Fruit fly (Drosophila melanogaster) whole organism, embryonic: ENCODE results near the gene CG42820.

Source experiments
- ATbp ChIP-seq: fragments of 200-800 bp; sonication (Bioruptor generic); optimal IDR thresholded peaks from 2 replicates; lab custom pipeline; 2017; ENCODE audit warnings: missing biosample characterization, mild to moderate bottlenecking, missing genetic modification characterization, missing genetic modification reagents
- CG10565 ChIP-seq: fragments of 200-800 bp; sonication (Bioruptor generic); optimal IDR thresholded peaks from 3 replicates; lab custom pipeline; 2016; ENCODE audit warnings: missing biosample characterization, mild to moderate bottlenecking, missing genetic modification characterization
- CG10959 ChIP-seq: fragments of 200-800 bp; sonication (Bioruptor generic); IDR thresholded peaks from 2 replicates; pipeline ENCODE4 v1.3.6; 2022; ENCODE audit warnings: missing biosample characterization, missing genetic modification characterization
- CG11560 ChIP-seq: fragments of 200-800 bp; sonication (Bioruptor generic); IDR thresholded peaks from 3 replicates; pipeline ENCODE4 v1.3.6; 2022; ENCODE audit warnings: missing biosample characterization, missing genetic modification characterization
- CG12104 ChIP-seq: fragments of 200-800 bp; sonication (Bioruptor generic); optimal IDR thresholded peaks from 3 replicates; lab custom pipeline; 2016; ENCODE audit warnings: missing biosample characterization, missing genetic modification characterization
- CG15073 ChIP-seq: fragments of 200-800 bp; sonication (Bioruptor generic); optimal IDR thresholded peaks from 2 replicates; lab custom pipeline; 2016; ENCODE audit warnings: missing biosample characterization, missing genetic modification characterization
- CG15601 ChIP-seq: fragments of 200-800 bp; sonication (Bioruptor generic); optimal IDR thresholded peaks from 3 replicates; lab custom pipeline; 2019; ENCODE audit warnings: missing biosample characterization, mild to moderate bottlenecking, missing genetic modification characterization, moderate library complexity
- CG17568 ChIP-seq: fragments of 200-800 bp; sonication (Bioruptor generic); optimal IDR thresholded peaks from 2 replicates; lab custom pipeline; 2018; ENCODE audit warnings: missing biosample characterization, mild to moderate bottlenecking, missing genetic modification characterization, moderate library complexity
- CG17612 ChIP-seq: fragments of 200-800 bp; sonication (Bioruptor generic); IDR thresholded peaks from 2 replicates; pipeline ENCODE4 v1.3.6; 2022; ENCODE audit warnings: missing biosample characterization, missing genetic modification characterization
- CG17829 ChIP-seq: fragments of 200-800 bp; optimal IDR thresholded peaks from 2 replicates; lab custom pipeline; 2019; ENCODE audit warnings: missing biosample characterization, mild to moderate bottlenecking, missing genetic modification characterization, moderate library complexity
- CG17912 ChIP-seq: fragments of 200-800 bp; sonication (Bioruptor generic); optimal IDR thresholded peaks from 2 replicates; lab custom pipeline; 2018; ENCODE audit warnings: missing biosample characterization, mild to moderate bottlenecking, missing genetic modification characterization
- CG1792 ChIP-seq: fragments of 200-800 bp; sonication (Bioruptor generic); optimal IDR thresholded peaks from 2 replicates; lab custom pipeline; 2016; ENCODE audit warnings: missing biosample characterization, missing genetic modification characterization
- CG18619 ChIP-seq: fragments of 200-800 bp; sonication (Bioruptor generic); optimal IDR thresholded peaks from 3 replicates; lab custom pipeline; 2017; ENCODE audit warnings: missing biosample characterization, mild to moderate bottlenecking, missing genetic modification characterization
- CG2129 ChIP-seq: fragments of 200-800 bp; sonication (Bioruptor generic); IDR thresholded peaks from 2 replicates; pipeline ENCODE4 v1.3.6; 2022; ENCODE audit warnings: missing biosample characterization, missing genetic modification characterization; ENCODE audit not compliant: partially characterized antibody
- CG30020 ChIP-seq: fragments of 200-800 bp; optimal IDR thresholded peaks from 2 replicates; lab custom pipeline; 2019; ENCODE audit warnings: missing biosample characterization, mild to moderate bottlenecking, missing genetic modification characterization, moderate library complexity
- CG3065 ChIP-seq: fragments of 200-800 bp; sonication (Bioruptor generic); optimal IDR thresholded peaks from 2 replicates; lab custom pipeline; 2016; ENCODE audit warnings: missing biosample characterization, missing genetic modification characterization
- CG31224 ChIP-seq: fragments of 200-800 bp; sonication (Bioruptor generic); IDR thresholded peaks from 2 replicates; pipeline ENCODE4 v1.3.6; 2022; ENCODE audit warnings: missing biosample characterization, missing genetic modification characterization
- CG4282 ChIP-seq: fragments of 200-800 bp; sonication (Bioruptor generic); optimal IDR thresholded peaks from 2 replicates; lab custom pipeline; 2016; ENCODE audit warnings: missing biosample characterization, missing genetic modification characterization
- CG4328 ChIP-seq: fragments of 200-800 bp; sonication (Bioruptor generic); optimal IDR thresholded peaks from 3 replicates; lab custom pipeline; 2017; ENCODE audit warnings: missing biosample characterization, missing genetic modification reagents, missing genetic modification characterization
- CG4360 ChIP-seq: fragments of 200-800 bp; sonication (Bioruptor generic); IDR thresholded peaks from 2 replicates; pipeline ENCODE4 v1.3.6; 2022; ENCODE audit warnings: missing biosample characterization, missing genetic modification characterization
- CG4854 ChIP-seq: fragments of 200-800 bp; sonication (Bioruptor generic); optimal IDR thresholded peaks from 2 replicates; lab custom pipeline; 2016; ENCODE audit warnings: missing biosample characterization, missing genetic modification characterization, inconsistent platforms
- CG5953 ChIP-seq: fragments of 200-800 bp; sonication (Bioruptor generic); IDR thresholded peaks from 2 replicates; pipeline ENCODE4 v1.3.6; 2022; ENCODE audit warnings: missing biosample characterization, missing genetic modification characterization
- CG6689 ChIP-seq: fragments of 200-800 bp; sonication (Bioruptor generic); IDR thresholded peaks from 2 replicates; pipeline ENCODE4 v1.3.6; 2022; ENCODE audit warnings: missing biosample characterization, missing genetic modification characterization
- CG8290 ChIP-seq, 3 experiments: fragments of 200-800 bp; sonication (Bioruptor generic); optimal IDR thresholded peaks; 2 replicates each; lab custom pipeline; 2016 to 2019; ENCODE audit warnings: missing biosample characterization in 3 of 3, missing genetic modification characterization in 3 of 3, mild to moderate bottlenecking in 2 of 3, moderate library complexity in 1 of 3
- CG8478 ChIP-seq: fragments of >200 bp; optimal IDR thresholded peaks from 2 replicates; lab custom pipeline; 2018
- CG9609 ChIP-seq: fragments of 200-800 bp; sonication (Bioruptor generic); optimal IDR thresholded peaks from 3 replicates; lab custom pipeline; 2016; ENCODE audit warnings: missing biosample characterization, missing genetic modification characterization
- CkIIα-i1 ChIP-seq: fragments of 200-800 bp; sonication (Bioruptor generic); IDR thresholded peaks from 2 replicates; pipeline ENCODE4 v1.3.6; 2022; ENCODE audit warnings: missing biosample characterization, missing genetic modification characterization
- D ChIP-seq, 2 experiments: fragments of 200-800 bp in 1 of 2; fragments of >200 bp in 1 of 2; sonication (Bioruptor generic) in 1 of 2; optimal IDR thresholded peaks; 2 replicates in 1 of 2; 3 replicates in 1 of 2; lab custom pipeline; 2017; ENCODE audit warnings: mild to moderate bottlenecking in 1 of 2, missing biosample characterization in 1 of 2, missing genetic modification characterization in 1 of 2, missing genetic modification reagents in 1 of 2
- Dll ChIP-seq: fragments of 200-800 bp; sonication (Bioruptor generic); IDR thresholded peaks from 4 replicates; pipeline ENCODE4 v1.3.6; 2022; ENCODE audit warnings: missing biosample characterization, missing genetic modification characterization; ENCODE audit not compliant: partially characterized antibody
- Dref ChIP-seq: fragments of 200-800 bp; sonication (Bioruptor generic); IDR thresholded peaks from 2 replicates; pipeline ENCODE4 v1.3.6; 2022; ENCODE audit warnings: missing biosample characterization, missing genetic modification characterization
- Gsc ChIP-seq: fragments of 200-800 bp; sonication (Bioruptor generic); IDR thresholded peaks from 2 replicates; pipeline ENCODE4 v1.3.6; 2022; ENCODE audit warnings: missing biosample characterization, missing genetic modification characterization
- Gug ChIP-seq: fragments of 200-800 bp; sonication (Bioruptor generic); IDR thresholded peaks from 4 replicates; pipeline ENCODE4 v1.3.6; 2022; ENCODE audit warnings: missing biosample characterization, missing genetic modification characterization
- NfI ChIP-seq: fragments of 200-800 bp; sonication (Bioruptor generic); optimal IDR thresholded peaks from 3 replicates; lab custom pipeline; 2018; ENCODE audit warnings: missing biosample characterization, mild to moderate bottlenecking, missing genetic modification characterization, moderate library complexity
- Rfx ChIP-seq: fragments of 200-800 bp; sonication (Bioruptor generic); IDR thresholded peaks from 2 replicates; pipeline ENCODE4 v1.3.6; 2022; ENCODE audit warnings: missing biosample characterization, missing genetic modification characterization
- Trl ChIP-seq, 3 experiments: fragments of >200 bp in 2 of 3; fragments of 200-800 bp in 1 of 3; sonication (Bioruptor generic) in 1 of 3; optimal IDR thresholded peaks; 2 replicates in 1 of 3; 3 replicates in 2 of 3; lab custom pipeline; 2016 to 2017; ENCODE audit warnings: missing biosample characterization in 1 of 3, missing genetic modification characterization in 1 of 3
- ap ChIP-seq: fragments of 200-800 bp; sonication (Bioruptor generic); IDR thresholded peaks from 2 replicates; pipeline ENCODE4 v1.3.6; 2022; ENCODE audit warnings: missing biosample characterization, missing genetic modification characterization
- bowl ChIP-seq: fragments of 200-800 bp; sonication (Bioruptor generic); IDR thresholded peaks from 2 replicates; pipeline ENCODE4 v1.3.6; 2022; ENCODE audit warnings: missing biosample characterization, missing genetic modification characterization
- crp ChIP-seq, 2 experiments: fragments of 200-800 bp; sonication (Bioruptor generic); optimal IDR thresholded peaks; 2 replicates in 1 of 2; 3 replicates in 1 of 2; lab custom pipeline; 2017; ENCODE audit warnings: missing biosample characterization in 2 of 2, missing genetic modification characterization in 2 of 2, mild to moderate bottlenecking in 1 of 2, moderate library complexity in 1 of 2
- da ChIP-seq: fragments of 200-800 bp; sonication (Bioruptor generic); optimal IDR thresholded peaks from 2 replicates; lab custom pipeline; 2016; ENCODE audit warnings: missing biosample characterization, missing genetic modification characterization
- esg ChIP-seq: fragments of 200-800 bp; sonication (Bioruptor generic); conservative IDR thresholded peaks from 2 replicates; pipeline ENCODE4 v1.3.6; 2022; ENCODE audit warnings: missing biosample characterization, missing genetic modification characterization
- kah ChIP-seq: fragments of 200-800 bp; sonication (Bioruptor generic); optimal IDR thresholded peaks from 2 replicates; lab custom pipeline; 2018; ENCODE audit warnings: missing biosample characterization, mild to moderate bottlenecking, missing genetic modification characterization
- kay ChIP-seq: fragments of 200-800 bp; sonication (Bioruptor generic); optimal IDR thresholded peaks from 2 replicates; lab custom pipeline; 2016; ENCODE audit warnings: missing biosample characterization, missing genetic modification characterization
- mirr ChIP-seq: fragments of 200-800 bp; sonication (Bioruptor generic); optimal IDR thresholded peaks from 3 replicates; lab custom pipeline; 2018; ENCODE audit warnings: missing biosample characterization, mild to moderate bottlenecking, missing genetic modification characterization
- mld ChIP-seq: fragments of 200-800 bp; sonication (Bioruptor generic); IDR thresholded peaks from 3 replicates; pipeline ENCODE4 v1.3.6; 2022; ENCODE audit warnings: missing biosample characterization, missing genetic modification characterization; ENCODE audit not compliant: partially characterized antibody
- sc ChIP-seq, 3 experiments: fragments of >200 bp in 2 of 3; fragments of 200-800 bp in 1 of 3; sonication (Bioruptor generic) in 1 of 3; optimal IDR thresholded peaks; 2 replicates in 2 of 3; 3 replicates in 1 of 3; lab custom pipeline; 2017; ENCODE audit warnings: mild to moderate bottlenecking in 1 of 3, missing biosample characterization in 1 of 3, missing genetic modification characterization in 1 of 3, missing genetic modification reagents in 1 of 3
- so ChIP-seq: fragments of 200-800 bp; sonication (Bioruptor generic); IDR thresholded peaks from 3 replicates; pipeline ENCODE4 v1.3.6; 2022; ENCODE audit warnings: missing biosample characterization, missing genetic modification characterization
- tna ChIP-seq: fragments of 200-800 bp; sonication (Bioruptor generic); IDR thresholded peaks from 2 replicates; pipeline ENCODE4 v1.3.6; 2022; ENCODE audit warnings: missing biosample characterization, missing genetic modification characterization; ENCODE audit not compliant: partially characterized antibody
- yki ChIP-seq: fragments of >200 bp; optimal IDR thresholded peaks from 3 replicates; lab custom pipeline; 2018

CG42820 gene

dm6 chr2L:8365701-8366643, 26.2 kb downstream of the CG42820 start, which contains the start of gene Pp2A-29B (continued):
- no peak for TF ChIP-seq D (optimal IDR thresholded peaks at IDR 0.05; lab: Kevin White, UChicago)
- no peak for TF ChIP-seq D (GFP tag; optimal IDR thresholded peaks at IDR 0.05; lab: Kevin White, UChicago)
- TF ChIP-seq CG15601 (tag; lab: Kevin White, UChicago) = peak; percentile 56
- no peak for TF ChIP-seq CG1792
- peak; percentile 15 for TF ChIP-seq NfI
- TF ChIP-seq CG6689 (GFP tag; lab: Robert Waterston, UW) = no peak
- no peak for TF ChIP-seq CG4282 (GFP tag; lab: Kevin White, UChicago)
- no peak for TF ChIP-seq kay (GFP tag; lab: Kevin White, UChicago)
- TF ChIP-seq CG3065 (GFP tag; lab: Kevin White, UChicago) = no peak
- no peak for TF ChIP-seq crp (GFP tag; optimal IDR thresholded peaks at IDR 0.05; lab: Kevin White, UChicago)
- no peak for TF ChIP-seq CG10959
- peak; percentile 71 for TF ChIP-seq CG30020
- no peak for TF ChIP-seq CG4854 (GFP tag; lab: Kevin White, UChicago)
- peak; percentile 53 for TF ChIP-seq CG17829 (tag; lab: Kevin White, UChicago)
- TF ChIP-seq Gug = peak; percentile 8; the same call in 1 of the 4 replicates
- peak; percentile 99 for TF ChIP-seq CG2129 (GFP tag; lab: Robert Waterston, UW)
- TF ChIP-seq mirr (GFP tag; lab: Kevin White, UChicago) = no peak
- peak; percentile 7 for TF ChIP-seq CG17568 (GFP tag; lab: Kevin White, UChicago)
- TF ChIP-seq CG15073 (GFP tag; lab: Kevin White, UChicago) = no peak
- TF ChIP-seq CkIIα-i1 = no peak
- TF ChIP-seq ap (GFP tag; lab: Robert Waterston, UW) = no peak
- no peak for TF ChIP-seq CG4360
- TF ChIP-seq esg = no peak
- no peak for TF ChIP-seq CG31224 (GFP tag; lab: Robert Waterston, UW)
- no peak for TF ChIP-seq ATbp
- TF ChIP-seq CG18619 (GFP tag; lab: Kevin White, UChicago) = peak; percentile 27
- no peak for TF ChIP-seq da (GFP tag; lab: Kevin White, UChicago)
- TF ChIP-seq CG11560 (tag; lab: Robert Waterston, UW) = peak; percentile 89
- peak; percentile 100 for TF ChIP-seq Dll (GFP tag; lab: Robert Waterston, UW)
- TF ChIP-seq Trl (optimal IDR thresholded peaks at IDR 0.05; lab: Kevin White, UChicago) = no peak
- peak; percentile 3 for TF ChIP-seq Trl (GFP tag; optimal IDR thresholded peaks at IDR 0.05; lab: Kevin White, UChicago)
- TF ChIP-seq CG17912 (GFP tag; lab: Kevin White, UChicago) = peak; percentile 7
- TF ChIP-seq CG4328 = peak; percentile 7
- no peak for TF ChIP-seq CG10565 (GFP tag; lab: Kevin White, UChicago)
- peak; percentile 57 for TF ChIP-seq Dref (GFP tag; lab: Robert Waterston, UW)
- TF ChIP-seq tna = peak; percentile 95
- TF ChIP-seq mld (GFP tag; lab: Robert Waterston, UW) = peak; percentile 94
- TF ChIP-seq yki (lab: Kevin White, UChicago) = no peak
- no peak for TF ChIP-seq CG5953
- TF ChIP-seq CG17612 = no peak
- no peak for TF ChIP-seq kah
- TF ChIP-seq CG8478 (lab: Kevin White, UChicago) = peak; percentile 84
- no peak for TF ChIP-seq sc (optimal IDR thresholded peaks at IDR 0.05; lab: Kevin White, UChicago)
- TF ChIP-seq sc (GFP tag; optimal IDR thresholded peaks at IDR 0.05; lab: Kevin White, UChicago) = no peak
- 0 out of 2 replicates have a peak, but pooled peaks have one; percentile 11 for TF ChIP-seq Rfx (GFP tag; lab: Robert Waterston, UW)
- peak; percentile 13 for TF ChIP-seq CG8290 (GFP tag; optimal IDR thresholded peaks at IDR 0.05; lab: Kevin White, UChicago)
- TF ChIP-seq CG8290 (tag; optimal IDR thresholded peaks at IDR 0.05; lab: Kevin White, UChicago) = no peak
- TF ChIP-seq CG9609 (GFP tag; lab: Kevin White, UChicago) = no peak
- no peak for TF ChIP-seq CG12104 (GFP tag; lab: Kevin White, UChicago)
- no peak for TF ChIP-seq bowl (GFP tag; lab: Robert Waterston, UW)
- TF ChIP-seq so = no peak
- TF ChIP-seq Gsc (GFP tag; lab: Robert Waterston, UW) = no peak
